Worm (Caenorhabditis elegans) whole organism, L2 larva: ENCODE data around the gene clec-150.

Source experiments
- Y55F3AM.14 ChIP-seq: fragments of 200-800 bp; sonication (Bioruptor generic); optimal IDR thresholded peaks from 2 replicates; lab custom pipeline; 2018; ENCODE audit warnings: mild to moderate bottlenecking, missing genetic modification characterization, missing compliant biosample characterization
- crh-2 ChIP-seq: sonication (generic microtip); optimal IDR thresholded peaks from 2 replicates; lab custom pipeline; 2017; ENCODE audit warnings: missing biosample characterization, missing genetic modification characterization
- egl-27 ChIP-seq: sonication (generic microtip); optimal IDR thresholded peaks from 3 replicates; lab custom pipeline; 2017; ENCODE audit warnings: missing biosample characterization, missing genetic modification reagents, missing genetic modification characterization
- mbf-1 ChIP-seq: sonication (generic microtip); optimal IDR thresholded peaks from 2 replicates; lab custom pipeline; 2017; ENCODE audit warnings: missing biosample characterization, missing genetic modification characterization
- nhr-10 ChIP-seq: sonication (generic microtip); optimal IDR thresholded peaks from 2 replicates; lab custom pipeline; 2017; ENCODE audit warnings: missing biosample characterization, missing genetic modification characterization
- nhr-21 ChIP-seq: fragments of 150-350 bp; optimal IDR thresholded peaks from 2 replicates; lab custom pipeline; 2014; ENCODE audit warnings: missing biosample characterization, missing genetic modification characterization
- nhr-237 ChIP-seq: fragments of 150-350 bp; optimal IDR thresholded peaks from 2 replicates; lab custom pipeline; 2014; ENCODE audit warnings: missing biosample characterization, missing genetic modification characterization
- nhr-25 ChIP-seq: fragments of 150-350 bp; sonication (generic microtip); optimal IDR thresholded peaks from 3 replicates; lab custom pipeline; 2014; ENCODE audit warnings: missing biosample characterization, missing genetic modification characterization
- nhr-77 ChIP-seq: fragments of 150-350 bp; optimal IDR thresholded peaks from 2 replicates; lab custom pipeline; 2014; ENCODE audit warnings: missing biosample characterization, missing genetic modification characterization
- sma-3 ChIP-seq: sonication (generic microtip); optimal IDR thresholded peaks from 2 replicates; lab custom pipeline; 2016; ENCODE audit warnings: missing genetic modification reagents, missing genetic modification characterization, missing compliant biosample characterization
- sma-9 ChIP-seq, 2 experiments: fragments of 150-350 bp in 1 of 2; sonication (generic microtip) in 1 of 2; optimal IDR thresholded peaks; 2 replicates each; lab custom pipeline; 2014 to 2016; ENCODE audit warnings: missing genetic modification characterization in 2 of 2, mild to moderate bottlenecking in 1 of 2, missing biosample characterization in 1 of 2, missing compliant biosample characterization in 1 of 2, missing genetic modification reagents in 1 of 2, moderate library complexity in 1 of 2
- snpc-4 ChIP-seq: fragments of 150-350 bp; optimal IDR thresholded peaks from 2 replicates; lab custom pipeline; 2014; ENCODE audit warnings: missing biosample characterization, missing genetic modification characterization
- unc-62 ChIP-seq: fragments of 150-350 bp; optimal IDR thresholded peaks from 2 replicates; lab custom pipeline; 2014; ENCODE audit warnings: missing biosample characterization, missing genetic modification reagents, missing genetic modification characterization
- ztf-11 ChIP-seq: sonication (generic microtip); optimal IDR thresholded peaks from 2 replicates; lab custom pipeline; 2017; ENCODE audit warnings: missing biosample characterization, missing genetic modification characterization

clec-150 gene

ce11 chrIII:1052291-1052690 is 49.8 kb downstream of the clec-150 start:
- TF ChIP-seq ztf-11 (tag; lab: Kevin White, UChicago) (no peak), snpc-4 (tag; lab: Kevin White, UChicago) (no peak), sma-9 (GFP tag; optimal IDR thresholded peaks at IDR 0.05; lab: Kevin White, UChicago) (no peak), sma-9 (tag; optimal IDR thresholded peaks at IDR 0.05; lab: Kevin White, UChicago) (no peak), nhr-10 (tag; lab: Kevin White, UChicago) (no peak), nhr-21 (tag; lab: Kevin White, UChicago) (no peak), crh-2 (tag; lab: Kevin White, UChicago) (no peak), sma-3 (no peak), mbf-1 (tag; lab: Kevin White, UChicago) (no peak), egl-27 (no peak)

ce11 chrIII:1053067-1053466 is 50.6 kb downstream of the clec-150 start, which contains the start of gene fbxo-11.2:
Gene fbxo-11.2 (minus strand): TSS chrIII:1053242.
- TF ChIP-seq unc-62 (GFP tag; lab: Kevin White, UChicago) (no peak), nhr-25 (tag; lab: Kevin White, UChicago) (peak; percentile 3)

DNA sequence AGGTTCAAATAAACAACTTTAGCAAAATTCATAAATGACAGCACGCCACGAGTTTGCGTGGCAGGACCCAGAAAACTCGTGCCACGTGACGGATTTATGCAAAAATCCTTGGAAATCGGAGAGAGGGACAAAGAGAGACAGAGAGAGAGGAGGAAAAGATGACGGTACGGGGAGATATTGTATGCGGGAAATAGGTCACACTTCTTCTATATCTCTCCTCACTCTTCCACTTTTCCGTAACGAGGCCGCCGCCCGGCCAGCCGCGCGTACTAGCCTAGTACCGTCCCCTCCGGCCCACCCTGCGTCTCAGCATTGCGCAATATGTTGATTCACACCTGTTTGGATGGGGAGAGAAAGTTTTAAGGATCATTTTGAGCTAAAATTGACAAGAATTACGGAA is 51.6 kb downstream of the clec-150 start:
- TF ChIP-seq ztf-11 (tag; lab: Kevin White, UChicago): no peak
- no peak for TF ChIP-seq nhr-237
- TF ChIP-seq sma-3: no peak
- TF ChIP-seq nhr-25 (tag; lab: Kevin White, UChicago): no peak
- no peak for TF ChIP-seq nhr-77 (tag; lab: Kevin White, UChicago)
- no peak for TF ChIP-seq sma-9 (GFP tag; optimal IDR thresholded peaks at IDR 0.05; lab: Kevin White, UChicago)
- no peak for TF ChIP-seq sma-9 (tag; optimal IDR thresholded peaks at IDR 0.05; lab: Kevin White, UChicago)
- no peak for TF ChIP-seq nhr-10 (tag; lab: Kevin White, UChicago)
- no peak for TF ChIP-seq Y55F3AM.14 (GFP tag; lab: Kevin White, UChicago)
